ENCODE assay signal across 3 fruit fly cellular contexts in the genomic region with DNA sequence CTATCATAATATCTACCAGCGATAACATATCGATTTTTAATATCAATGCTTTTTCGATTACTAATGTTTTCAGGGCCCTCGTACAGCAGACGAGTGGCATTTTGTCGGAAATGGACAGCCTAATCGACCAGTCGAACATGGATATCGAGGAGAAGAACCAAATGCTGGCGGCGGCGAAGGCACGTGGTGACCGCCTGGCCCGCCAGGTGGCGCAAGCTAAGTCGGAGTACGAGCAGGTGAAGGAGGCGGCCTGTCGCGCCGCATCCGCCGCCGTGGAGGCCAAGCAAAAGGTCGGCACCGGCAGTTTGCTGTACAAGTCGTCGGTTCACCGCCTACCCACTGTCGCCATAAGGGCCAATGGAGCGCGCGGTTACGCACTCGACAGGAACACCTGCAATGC.
TF ChIP-seq lines count a peak whose summit lies in the region.

No protein-coding gene starts in this region.

- peak; percentile 84 to 87 for TF ChIP-seq CTCF in S2 (optimal IDR thresholded peaks at IDR 0.05; lab: Kevin White, UChicago)
- peak; percentile 89 for TF ChIP-seq CTCF in whole organism, embryonic (GFP tag; optimal IDR thresholded peaks at IDR 0.05; lab: Kevin White, UChicago)

TF ChIP-seq in whole organism, embryonic, 481 proteins besides CTCF, POLR2A, EP300 and RAD21:
- TF ChIP-seq lov (optimal IDR thresholded peaks at IDR 0.05; lab: Kevin White, UChicago) (no peak), lov (GFP tag; IDR thresholded peaks at IDR 0.05; lab: Robert Waterston, UW) (0 out of 3 replicates have a peak, but pooled peaks have one; percentile 24), pita (GFP tag; optimal IDR thresholded peaks at IDR 0.05; lab: Kevin White, UChicago) (peak; percentile 24), stwl (tag; optimal IDR thresholded peaks at IDR 0.05; lab: Kevin White, UChicago) (peak; percentile 31), CG14050 (GFP tag; IDR thresholded peaks at IDR 0.05; lab: Robert Waterston, UW) (no peak), CG2116 (GFP tag; optimal IDR thresholded peaks at IDR 0.05; lab: Kevin White, UChicago) (no peak), cato (GFP tag; optimal IDR thresholded peaks at IDR 0.05; lab: Kevin White, UChicago; ENCODE audit: borderline replicate concordance) (no peak), CG2889 (GFP tag; IDR thresholded peaks at IDR 0.05; lab: Robert Waterston, UW) (0 out of 3 replicates have a peak, but pooled peaks have one; percentile 10), CG6791 (GFP tag; IDR thresholded peaks at IDR 0.05; lab: Robert Waterston, UW; ENCODE audit: partially characterized antibody) (peak; percentile 50; the same call in 1 of the 3 replicates), Med (GFP tag; lab: Kevin White, UChicago) (peak; percentile 53), HLH4C (GFP tag; IDR thresholded peaks at IDR 0.05; lab: Robert Waterston, UW; ENCODE audit: partially characterized antibody) (0 out of 3 replicates have a peak, but pooled peaks have one; percentile 40)
TF ChIP-seq in whole organism, embryonic: peak in this region for 7.

TF ChIP-seq in whole organism, pupa, 21 proteins besides CTCF, POLR2A, EP300 and RAD21:
- no peak for TF ChIP-seq Ets98B (GFP tag; IDR thresholded peaks at IDR 0.05; lab: Robert Waterston, UW)
- 0 out of 3 replicates have a peak, but pooled peaks have one; percentile 12 for TF ChIP-seq CG4496 (GFP tag; IDR thresholded peaks at IDR 0.05; lab: Robert Waterston, UW)
